Worm (Caenorhabditis elegans): ENCODE results near the gene hat-1.

hat-1 gene

DNA sequence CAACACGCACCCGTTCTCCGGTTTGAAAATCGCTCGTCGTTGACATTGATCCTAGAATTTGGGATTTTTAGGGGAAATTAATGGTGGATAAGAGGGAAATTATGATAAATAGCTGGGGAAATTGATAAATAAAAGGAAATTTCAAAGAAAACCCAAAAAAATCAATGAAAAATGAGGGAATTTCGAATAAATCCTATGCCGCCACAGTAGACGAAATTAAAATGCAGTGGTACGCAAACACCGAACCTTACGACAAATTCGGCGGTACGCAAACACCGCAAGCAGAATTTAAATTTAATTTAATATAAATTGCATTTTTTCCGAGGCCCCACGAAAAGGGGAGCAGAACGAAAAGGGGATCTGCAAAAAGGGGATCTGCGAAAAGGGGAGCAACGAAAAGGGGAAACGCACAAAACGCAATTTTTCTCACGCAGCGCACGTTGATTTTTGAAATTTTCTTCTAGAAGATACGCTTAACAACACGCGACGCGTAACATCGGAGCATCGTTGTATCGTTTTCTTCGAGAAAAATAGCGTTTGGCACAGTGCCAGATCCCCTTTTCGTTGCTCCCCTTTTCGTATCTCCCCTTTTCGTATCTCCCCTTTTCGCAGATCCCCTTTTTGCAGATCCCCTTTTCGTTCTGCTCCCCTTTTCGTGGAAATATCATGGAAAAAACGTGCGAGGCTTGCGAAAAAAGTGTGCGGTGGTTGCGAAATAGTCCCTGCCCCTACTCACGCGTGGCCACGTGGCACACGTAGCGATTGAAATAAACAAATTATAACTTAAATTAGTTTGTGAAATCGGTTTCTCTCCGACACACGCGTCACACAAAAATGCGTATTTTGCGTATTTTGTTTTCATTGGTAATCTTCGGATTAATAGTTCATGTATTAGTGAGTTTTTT lies 29.1 kb upstream of the hat-1 start, which contains the start of the genes smrd-1 and enu-3.1 (continued):
- TF ChIP-seq mab-9 (GFP tag; IDR thresholded peaks at IDR 0.05): peak; percentile 63
- TF ChIP-seq irx-1 (tag; optimal IDR thresholded peaks at IDR 0.05): peak; percentile 23
- peak; percentile 82 for TF ChIP-seq nhr-71 (tag; optimal IDR thresholded peaks at IDR 0.05)
- TF ChIP-seq isw-1 (GFP tag; IDR thresholded peaks at IDR 0.05): peak; percentile 73
- peak; percentile 66 for TF ChIP-seq snu-23 (GFP tag; optimal IDR thresholded peaks at IDR 0.05)
- peak; percentile 74 for TF ChIP-seq dsc-1 (tag; optimal IDR thresholded peaks at IDR 0.05)
- peak; percentile 61 for TF ChIP-seq xbp-1 (tag; optimal IDR thresholded peaks at IDR 0.05)
- TF ChIP-seq tbx-2 (tag; optimal IDR thresholded peaks at IDR 0.05): peak; percentile 78
- TF ChIP-seq fkh-8 (tag; optimal IDR thresholded peaks at IDR 0.05): peak; percentile 80

- TF ChIP-seq nhr-237 (tag; optimal IDR thresholded peaks at IDR 0.05) (no peak), tbx-2 (tag; optimal IDR thresholded peaks at IDR 0.05) (peak; percentile 3), swsn-7 (tag; optimal IDR thresholded peaks at IDR 0.05) (peak; percentile 55), ceh-8 (GFP tag; optimal IDR thresholded peaks at IDR 0.05) (no peak), sox-4 (tag; optimal IDR thresholded peaks at IDR 0.05) (peak; percentile 11), lin-35 (GFP tag; optimal IDR thresholded peaks at IDR 0.05) (peak in 1 of 2 experiments; percentile 2), lsy-2 (tag; optimal IDR thresholded peaks at IDR 0.05) (peak; percentile 7 to 55), ceh-82 (tag; optimal IDR thresholded peaks at IDR 0.05) (peak in 2 of 3 experiments; percentile 13 to 22), lin-13 (GFP tag; optimal IDR thresholded peaks at IDR 0.05) (peak; percentile 2), snu-23 (GFP tag; optimal IDR thresholded peaks at IDR 0.05) (peak; percentile 34), elt-3 (tag; optimal IDR thresholded peaks at IDR 0.05) (no peak), isw-1 (GFP tag; IDR thresholded peaks at IDR 0.05) (peak; percentile 8; the same call in 1 of the 2 replicates), irx-1 (tag; optimal IDR thresholded peaks at IDR 0.05) (peak; percentile 15), nhr-47 (tag; optimal IDR thresholded peaks at IDR 0.05) (peak; percentile 70), dsc-1 (tag; optimal IDR thresholded peaks at IDR 0.05) (peak; percentile 45), fkh-8 (tag; optimal IDR thresholded peaks at IDR 0.05) (peak; percentile 83), nhr-19 (GFP tag; conservative IDR thresholded peaks at IDR 0.05) (peak; percentile 44), nhr-11 (tag; optimal IDR thresholded peaks at IDR 0.05) (no peak), ztf-4 (tag; optimal IDR thresholded peaks at IDR 0.05) (no peak), F16B12.6 (tag; optimal IDR thresholded peaks at IDR 0.05) (peak; percentile 17), C04F5.9 (tag; optimal IDR thresholded peaks at IDR 0.05) (no peak), nhr-71 (tag; optimal IDR thresholded peaks at IDR 0.05) (peak; percentile 64), rnt-1 (tag; optimal IDR thresholded peaks at IDR 0.05) (peak; percentile 78), nhr-20 (tag; optimal IDR thresholded peaks at IDR 0.05) (peak; percentile 22), efl-1 (optimal IDR thresholded peaks at IDR 0.05) (peak; percentile 6 to 36), efl-1 (GFP tag; optimal IDR thresholded peaks at IDR 0.05 in 1 of 2) (peak; percentile 26 to 93), pax-3 (tag; optimal IDR thresholded peaks at IDR 0.05) (peak; percentile 39), dpl-1 (GFP tag; optimal IDR thresholded peaks at IDR 0.05) (peak in 1 of 3 experiments; percentile 19), ets-5 (GFP tag; IDR thresholded peaks at IDR 0.05) (no peak), mdl-1 (tag; optimal IDR thresholded peaks at IDR 0.05) (peak in 1 of 2 experiments; percentile 21)
Measured at ce11 chrIII:10432104-10432503, 25.1 kb upstream of the hat-1 start.

ce11 chrIII:10427882-10428281 lies 20.8 kb upstream of the hat-1 start, which contains the start of gene prp-3:
TSS of gene prp-3 (minus strand) at chrIII:10427982.
- TF ChIP-seq hlh-17 (GFP tag; optimal IDR thresholded peaks at IDR 0.05; ENCODE audit: borderline replicate concordance): no peak
- TF ChIP-seq mdl-1 (tag; optimal IDR thresholded peaks at IDR 0.05): no peak
- no peak for TF ChIP-seq ceh-82 (tag; optimal IDR thresholded peaks at IDR 0.05)
- TF ChIP-seq fos-1 (tag; optimal IDR thresholded peaks at IDR 0.05): no peak
- no peak for TF ChIP-seq nhr-237 (tag; optimal IDR thresholded peaks at IDR 0.05)
- TF ChIP-seq egl-27 (tag; optimal IDR thresholded peaks at IDR 0.05): no peak
- no peak for TF ChIP-seq pax-3 (tag; optimal IDR thresholded peaks at IDR 0.05)
- TF ChIP-seq sptf-1 (tag; optimal IDR thresholded peaks at IDR 0.05): no peak
- TF ChIP-seq nhr-20 (tag; optimal IDR thresholded peaks at IDR 0.05): no peak
- no peak for TF ChIP-seq lin-35 (GFP tag; optimal IDR thresholded peaks at IDR 0.05)
- no peak for TF ChIP-seq irx-1 (tag; optimal IDR thresholded peaks at IDR 0.05)
- no peak for TF ChIP-seq ceh-88 (GFP tag; IDR thresholded peaks at IDR 0.05)
- TF ChIP-seq grh-1 (GFP tag; IDR thresholded peaks at IDR 0.05): no peak
- no peak for TF ChIP-seq ces-1 (GFP tag; optimal IDR thresholded peaks at IDR 0.05)
- TF ChIP-seq pag-3 (tag; optimal IDR thresholded peaks at IDR 0.05; ENCODE audit: borderline replicate concordance, insufficient read depth): no peak

Data from whole organism, L1 larva.